Worm (Caenorhabditis elegans) whole organism, L1 larva: ENCODE results near the gene W02D7.4.

Experiments used
- blmp-1 ChIP-seq: fragments of 150-350 bp; optimal IDR thresholded peaks from 2 replicates; lab custom pipeline; 2014; ENCODE audit warnings: missing biosample characterization, missing genetic modification characterization
- ceh-8 ChIP-seq: fragments of 200-800 bp; sonication (Bioruptor generic); optimal IDR thresholded peaks from 2 replicates; lab custom pipeline; 2018; ENCODE audit warnings: mild to moderate bottlenecking, missing genetic modification characterization, moderate library complexity, missing compliant biosample characterization
- hlh-4 ChIP-seq: sonication (generic microtip); optimal IDR thresholded peaks from 2 replicates; lab custom pipeline; 2016; ENCODE audit warnings: mild to moderate bottlenecking, missing genetic modification characterization, missing compliant biosample characterization
- mef-2 ChIP-seq: fragments of 150-350 bp; optimal IDR thresholded peaks from 2 replicates; lab custom pipeline; 2014; ENCODE audit warnings: missing biosample characterization, missing genetic modification characterization
- nhr-11 ChIP-seq: fragments of 150-350 bp; optimal IDR thresholded peaks from 2 replicates; lab custom pipeline; 2014; ENCODE audit warnings: missing biosample characterization, missing genetic modification characterization
- sup-37 ChIP-seq: fragments of 200-800 bp; sonication (Bioruptor generic); optimal IDR thresholded peaks from 2 replicates; lab custom pipeline; 2018; ENCODE audit warnings: mild to moderate bottlenecking, missing genetic modification characterization, missing compliant biosample characterization
- unc-62 ChIP-seq: fragments of 150-350 bp; optimal IDR thresholded peaks from 2 replicates; lab custom pipeline; 2014; ENCODE audit warnings: missing biosample characterization, missing genetic modification reagents, missing genetic modification characterization
- unc-86 ChIP-seq: sonication (generic microtip); optimal IDR thresholded peaks from 2 replicates; lab custom pipeline; 2016; ENCODE audit warnings: missing genetic modification characterization, missing compliant biosample characterization
- zag-1 ChIP-seq: fragments of 150-350 bp; optimal IDR thresholded peaks from 2 replicates; lab custom pipeline; 2014; ENCODE audit warnings: missing biosample characterization, missing genetic modification characterization

ce11 chrV:8284800-8285199, 12.6 kb downstream of the W02D7.4 start, which contains the start of gene slc-17.5:
- no peak for TF ChIP-seq blmp-1 (tag; lab: Kevin White, UChicago)
- no peak for TF ChIP-seq zag-1 (tag; lab: Kevin White, UChicago)
- no peak for TF ChIP-seq hlh-4 (tag; lab: Kevin White, UChicago)
- no peak for TF ChIP-seq unc-62 (GFP tag; lab: Kevin White, UChicago)
- no peak for TF ChIP-seq ceh-8
- TF ChIP-seq nhr-11 = no peak
- TF ChIP-seq unc-86 (tag; lab: Kevin White, UChicago) = no peak
- no peak for TF ChIP-seq mef-2 (tag; lab: Kevin White, UChicago)
- no peak for TF ChIP-seq sup-37 (GFP tag; lab: Kevin White, UChicago)
